Worm (Caenorhabditis elegans) whole organism, L1 larva: Measurements from ENCODE around the gene his-59.

ENCODE experiments used
- aly-2 ChIP-seq: fragments of 150-350 bp; optimal IDR thresholded peaks from 2 replicates; lab custom pipeline; 2014; ENCODE audit warnings: missing biosample characterization, missing genetic modification characterization
- ama-1 ChIP-seq: fragments of 150-350 bp; optimal IDR thresholded peaks from 2 replicates; lab custom pipeline; 2014
- blmp-1 ChIP-seq: fragments of 150-350 bp; optimal IDR thresholded peaks from 2 replicates; lab custom pipeline; 2014; ENCODE audit warnings: missing biosample characterization, missing genetic modification characterization
- ceh-8 ChIP-seq: fragments of 200-800 bp; sonication (Bioruptor generic); optimal IDR thresholded peaks from 2 replicates; lab custom pipeline; 2018; ENCODE audit warnings: mild to moderate bottlenecking, missing genetic modification characterization, moderate library complexity, missing compliant biosample characterization
- dpl-1 ChIP-seq, 3 experiments: fragments of 150-350 bp in 2 of 3; sonication (generic microtip) in 1 of 3; optimal IDR thresholded peaks; 2 replicates each; lab custom pipeline; 2014 to 2017; ENCODE audit warnings: missing biosample characterization in 3 of 3, missing genetic modification characterization in 3 of 3, missing genetic modification reagents in 3 of 3
- egl-27 ChIP-seq, 2 experiments: fragments of 150-350 bp in 1 of 2; sonication (generic microtip); optimal IDR thresholded peaks; 3 replicates each; lab custom pipeline; 2017 to 2018; ENCODE audit warnings: missing biosample characterization in 2 of 2, missing genetic modification characterization in 2 of 2, missing genetic modification reagents in 2 of 2
- fkh-4 ChIP-seq: sonication (generic microtip); optimal IDR thresholded peaks from 2 replicates; lab custom pipeline; 2016; ENCODE audit warnings: missing compliant biosample characterization, missing genetic modification characterization, borderline replicate concordance
- hpl-2 ChIP-seq: fragments of 150-350 bp; optimal IDR thresholded peaks from 2 replicates; lab custom pipeline; 2014; ENCODE audit warnings: missing biosample characterization, missing genetic modification reagents, missing genetic modification characterization
- isw-1 ChIP-seq: fragments of 200-800 bp; sonication (Bioruptor generic); IDR thresholded peaks from 2 replicates; pipeline ENCODE4 v1.3.6; 2022; ENCODE audit warnings: missing genetic modification characterization, missing compliant biosample characterization
- lin-39 ChIP-seq: fragments of 150-350 bp; optimal IDR thresholded peaks from 2 replicates; lab custom pipeline; 2014; ENCODE audit warnings: missing biosample characterization, missing genetic modification reagents, missing genetic modification characterization
- nhr-76 ChIP-seq: sonication (generic microtip); optimal IDR thresholded peaks from 2 replicates; lab custom pipeline; 2017; ENCODE audit warnings: missing biosample characterization, missing genetic modification characterization
- pag-3 ChIP-seq: sonication (generic microtip); optimal IDR thresholded peaks from 2 replicates; lab custom pipeline; 2017; ENCODE audit warnings: missing genetic modification characterization, mild to moderate bottlenecking, missing compliant biosample characterization, antibody characterized with exemption, borderline replicate concordance; ENCODE audit not compliant: insufficient read depth
- sox-4 ChIP-seq: sonication (generic microtip); optimal IDR thresholded peaks from 2 replicates; lab custom pipeline; 2016; ENCODE audit warnings: missing genetic modification characterization, missing compliant biosample characterization
- unc-62 ChIP-seq: fragments of 150-350 bp; optimal IDR thresholded peaks from 2 replicates; lab custom pipeline; 2014; ENCODE audit warnings: missing biosample characterization, missing genetic modification reagents, missing genetic modification characterization

DNA sequence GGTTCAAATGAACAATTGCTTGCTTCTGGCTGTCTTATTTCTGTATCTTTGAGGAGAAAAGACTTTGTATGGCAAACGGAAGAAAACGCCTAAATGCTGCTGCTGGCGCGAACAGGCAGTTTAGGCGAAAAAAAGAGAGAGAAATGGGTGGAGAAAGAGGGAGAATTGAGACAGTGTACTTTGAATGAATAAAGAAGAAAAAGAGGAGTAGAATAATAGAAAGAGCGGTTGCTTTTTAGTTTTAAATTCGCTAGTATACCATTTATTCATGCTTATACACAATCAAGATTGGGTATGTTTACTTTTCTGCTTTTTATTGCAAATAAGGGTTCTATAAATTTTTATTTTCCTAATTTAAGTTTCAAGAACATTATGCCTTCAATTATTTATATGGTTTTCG, 48.7 kb upstream of the his-59 start:
- TF ChIP-seq ceh-8 (GFP tag; lab: Kevin White, UChicago) (no peak), pag-3 (no peak), unc-62 (GFP tag; lab: Kevin White, UChicago) (no peak), dpl-1 (GFP tag; optimal IDR thresholded peaks at IDR 0.05; lab: Kevin White, UChicago) (no peak), hpl-2 (GFP tag; lab: Kevin White, UChicago) (no peak), fkh-4 (tag; lab: Kevin White, UChicago) (no peak), sox-4 (tag; lab: Kevin White, UChicago) (no peak), isw-1 (no peak), blmp-1 (tag; lab: Kevin White, UChicago) (peak; percentile 8), aly-2 (tag; lab: Kevin White, UChicago) (no peak), egl-27 (tag; optimal IDR thresholded peaks at IDR 0.05; lab: Kevin White, UChicago) (no peak), nhr-76 (tag; lab: Kevin White, UChicago) (no peak), ama-1 (lab: Kevin White, UChicago) (no peak), lin-39 (tag; lab: Kevin White, UChicago) (no peak)
